Worm (Caenorhabditis elegans): Measurements from ENCODE around the gene bud-31.

ce11 chrIII:9655802-9656201 is 40.5 kb downstream of the bud-31 start, which contains the start of gene C15H7.4:
- TF ChIP-seq snpc-4 (tag; optimal IDR thresholded peaks at IDR 0.05) (no peak), zag-1 (tag; optimal IDR thresholded peaks at IDR 0.05) (no peak), lin-15B (tag; optimal IDR thresholded peaks at IDR 0.05) (no peak), ZK337.2 (GFP tag; IDR thresholded peaks at IDR 0.05) (no peak), daf-8 (GFP tag; IDR thresholded peaks at IDR 0.05) (no peak), nhr-11 (tag; optimal IDR thresholded peaks at IDR 0.05) (no peak), fkh-10 (GFP tag; optimal IDR thresholded peaks at IDR 0.05) (no peak)
